Worm (Caenorhabditis elegans): ENCODE data around the gene F26F12.2.

- TF ChIP-seq ceh-16 (tag; optimal IDR thresholded peaks at IDR 0.05) (no peak), mdl-1 (tag; optimal IDR thresholded peaks at IDR 0.05) (no peak), ama-1 (optimal IDR thresholded peaks at IDR 0.05) (no peak), unc-62 (GFP tag; optimal IDR thresholded peaks at IDR 0.05) (no peak), zag-1 (tag; optimal IDR thresholded peaks at IDR 0.05) (no peak), snpc-4 (tag; optimal IDR thresholded peaks at IDR 0.05) (no peak), ceh-82 (tag; optimal IDR thresholded peaks at IDR 0.05) (no peak)
Measured at ce11 chrV:5826592-5826991, 11.8 kb downstream of the F26F12.2 start, which contains the start of gene let-418.
